Fruit fly (Drosophila melanogaster) whole organism, embryonic: ENCODE measurements around the gene Lim3.

Experiments
- Abd-B ChIP-seq: fragments of 200-800 bp; sonication (Bioruptor generic); optimal IDR thresholded peaks from 2 replicates; lab custom pipeline; 2018; ENCODE audit warnings: missing biosample characterization, mild to moderate bottlenecking, missing genetic modification characterization, moderate library complexity
- Antp ChIP-seq: fragments of 200-800 bp; sonication (Bioruptor generic); optimal IDR thresholded peaks from 3 replicates; lab custom pipeline; 2016; ENCODE audit warnings: missing biosample characterization, missing genetic modification characterization
- BEAF-32 ChIP-seq: fragments of 200-800 bp; sonication (Bioruptor generic); optimal IDR thresholded peaks from 3 replicates; lab custom pipeline; 2017; ENCODE audit warnings: missing biosample characterization, missing genetic modification characterization, mild to moderate bottlenecking, moderate library complexity, missing genetic modification reagents
- Blimp-1 ChIP-seq: fragments of 200-800 bp; sonication (Bioruptor generic); optimal IDR thresholded peaks from 3 replicates; lab custom pipeline; 2018; ENCODE audit warnings: missing biosample characterization, missing genetic modification characterization, mild to moderate bottlenecking, moderate library complexity, missing genetic modification reagents
- CG11398 ChIP-seq: fragments of 200-800 bp; sonication (Bioruptor generic); optimal IDR thresholded peaks from 2 replicates; lab custom pipeline; 2016; ENCODE audit warnings: missing biosample characterization, missing genetic modification characterization
- CG11696 ChIP-seq: fragments of 200-800 bp; sonication (Bioruptor generic); IDR thresholded peaks from 2 replicates; pipeline ENCODE4 v1.3.6; 2022; ENCODE audit warnings: missing biosample characterization, missing genetic modification characterization
- CG12299 ChIP-seq: fragments of 200-800 bp; sonication (Bioruptor generic); optimal IDR thresholded peaks from 2 replicates; lab custom pipeline; 2018; ENCODE audit warnings: missing biosample characterization, mild to moderate bottlenecking, missing genetic modification characterization
- CG12659 ChIP-seq: fragments of 200-800 bp; sonication (Bioruptor generic); optimal IDR thresholded peaks from 3 replicates; lab custom pipeline; 2017; ENCODE audit warnings: mild to moderate bottlenecking, missing biosample characterization, missing genetic modification reagents, missing genetic modification characterization
- CG15011 ChIP-seq: fragments of 200-800 bp; sonication (Bioruptor generic); optimal IDR thresholded peaks from 3 replicates; lab custom pipeline; 2018; ENCODE audit warnings: missing biosample characterization, mild to moderate bottlenecking, missing genetic modification characterization
- CG15514 ChIP-seq: fragments of 200-800 bp; sonication (Bioruptor generic); optimal IDR thresholded peaks from 3 replicates; lab custom pipeline; 2017; ENCODE audit warnings: missing biosample characterization, missing genetic modification characterization, mild to moderate bottlenecking, moderate library complexity, missing genetic modification reagents
- CG16813 ChIP-seq: fragments of 200-800 bp; sonication (Bioruptor generic); IDR thresholded peaks from 3 replicates; pipeline ENCODE4 v1.3.6; 2022; ENCODE audit warnings: missing biosample characterization, missing genetic modification characterization; ENCODE audit not compliant: partially characterized antibody
- CG17361 ChIP-seq: fragments of 200-800 bp; sonication (Bioruptor generic); IDR thresholded peaks from 3 replicates; pipeline ENCODE4 v1.3.6; 2022; ENCODE audit warnings: missing biosample characterization, missing genetic modification characterization
- CG17568 ChIP-seq: fragments of 200-800 bp; sonication (Bioruptor generic); optimal IDR thresholded peaks from 2 replicates; lab custom pipeline; 2018; ENCODE audit warnings: missing biosample characterization, mild to moderate bottlenecking, missing genetic modification characterization, moderate library complexity
- CG18262 ChIP-seq: fragments of 200-800 bp; optimal IDR thresholded peaks from 3 replicates; lab custom pipeline; 2019; ENCODE audit warnings: missing biosample characterization, mild to moderate bottlenecking, missing genetic modification characterization, moderate library complexity
- CG32767 ChIP-seq: fragments of 200-800 bp; sonication (Bioruptor generic); IDR thresholded peaks from 2 replicates; pipeline ENCODE4 v1.3.6; 2022; ENCODE audit warnings: missing biosample characterization, missing genetic modification characterization
- CG3995 ChIP-seq: fragments of 200-800 bp; sonication (Bioruptor generic); optimal IDR thresholded peaks from 3 replicates; lab custom pipeline; 2016; ENCODE audit warnings: missing biosample characterization, missing genetic modification characterization
- CG43689 ChIP-seq: fragments of 200-800 bp; sonication (Bioruptor generic); IDR thresholded peaks from 2 replicates; pipeline ENCODE4 v1.3.6; 2022; ENCODE audit warnings: missing biosample characterization, missing genetic modification characterization
- CG4730 ChIP-seq: fragments of 200-800 bp; sonication (Bioruptor generic); IDR thresholded peaks from 2 replicates; pipeline ENCODE4 v1.3.6; 2022; ENCODE audit warnings: missing biosample characterization, missing genetic modification characterization
- CG6765 ChIP-seq: fragments of 200-800 bp; sonication (Bioruptor generic); optimal IDR thresholded peaks from 3 replicates; lab custom pipeline; 2017; ENCODE audit warnings: missing biosample characterization, mild to moderate bottlenecking, missing genetic modification characterization
- CG6791 ChIP-seq: fragments of 200-800 bp; sonication (Bioruptor generic); IDR thresholded peaks from 3 replicates; pipeline ENCODE4 v1.3.6; 2022; ENCODE audit warnings: missing biosample characterization, missing genetic modification characterization; ENCODE audit not compliant: partially characterized antibody
- CG8359 ChIP-seq: fragments of 200-800 bp; sonication (Bioruptor generic); optimal IDR thresholded peaks from 2 replicates; lab custom pipeline; 2017; ENCODE audit warnings: missing biosample characterization, mild to moderate bottlenecking, missing genetic modification characterization, borderline replicate concordance
- Drgx ChIP-seq: fragments of 200-800 bp; sonication (Bioruptor generic); IDR thresholded peaks from 2 replicates; pipeline ENCODE4 v1.3.6; 2022; ENCODE audit warnings: missing biosample characterization, missing genetic modification characterization
- H2.0 ChIP-seq: fragments of 200-800 bp; sonication (Bioruptor generic); IDR thresholded peaks from 2 replicates; pipeline ENCODE4 v1.3.6; 2022; ENCODE audit warnings: missing biosample characterization, missing genetic modification characterization
- Kr ChIP-seq: fragments of 200-800 bp; sonication (Bioruptor generic); optimal IDR thresholded peaks from 2 replicates; lab custom pipeline; 2017; ENCODE audit warnings: missing biosample characterization, mild to moderate bottlenecking, missing genetic modification characterization
- MBD-R2 ChIP-seq: fragments of 200-800 bp; sonication (Bioruptor generic); IDR thresholded peaks from 2 replicates; pipeline ENCODE4 v1.3.6; 2022; ENCODE audit warnings: missing biosample characterization, missing genetic modification characterization
- Med ChIP-seq: fragments of 200-800 bp; sonication (Bioruptor generic); peaks from one replicate; lab custom pipeline; 2016; ENCODE audit warnings: missing biosample characterization, missing genetic modification characterization, mild to moderate bottlenecking, inconsistent platforms, moderate library complexity
- NfI ChIP-seq: fragments of 200-800 bp; sonication (Bioruptor generic); optimal IDR thresholded peaks from 3 replicates; lab custom pipeline; 2018; ENCODE audit warnings: missing biosample characterization, mild to moderate bottlenecking, missing genetic modification characterization, moderate library complexity
- Rfx ChIP-seq: fragments of 200-800 bp; sonication (Bioruptor generic); IDR thresholded peaks from 2 replicates; pipeline ENCODE4 v1.3.6; 2022; ENCODE audit warnings: missing biosample characterization, missing genetic modification characterization
- Side ChIP-seq: fragments of 200-800 bp; sonication (Bioruptor generic); optimal IDR thresholded peaks from 2 replicates; lab custom pipeline; 2016; ENCODE audit warnings: missing biosample characterization, missing genetic modification characterization
- Ssrp ChIP-seq: fragments of 200-800 bp; sonication (Bioruptor generic); optimal IDR thresholded peaks from 2 replicates; lab custom pipeline; 2018; ENCODE audit warnings: missing biosample characterization, mild to moderate bottlenecking, missing genetic modification characterization, moderate library complexity
- ato ChIP-seq: fragments of 200-800 bp; sonication (Bioruptor generic); IDR thresholded peaks from 2 replicates; pipeline ENCODE4 v1.3.6; 2022; ENCODE audit warnings: missing biosample characterization, missing genetic modification characterization; ENCODE audit not compliant: partially characterized antibody
- bab2 ChIP-seq: fragments of 200-800 bp; sonication (Bioruptor generic); optimal IDR thresholded peaks from 2 replicates; lab custom pipeline; 2016; ENCODE audit warnings: missing biosample characterization, missing genetic modification characterization
- ci ChIP-seq: fragments of 200-800 bp; sonication (Bioruptor generic); IDR thresholded peaks from 3 replicates; pipeline ENCODE4 v1.3.6; 2022; ENCODE audit warnings: missing biosample characterization, missing genetic modification characterization
- cwo ChIP-seq: fragments of 200-800 bp; sonication (Bioruptor generic); optimal IDR thresholded peaks from 3 replicates; lab custom pipeline; 2017; ENCODE audit warnings: missing biosample characterization, missing genetic modification characterization, mild to moderate bottlenecking, moderate library complexity, missing genetic modification reagents
- dmrt11E ChIP-seq: fragments of 200-800 bp; sonication (Bioruptor generic); optimal IDR thresholded peaks from 3 replicates; lab custom pipeline; 2018; ENCODE audit warnings: missing biosample characterization, mild to moderate bottlenecking, missing genetic modification characterization, moderate library complexity
- dmrt99B ChIP-seq: fragments of 200-800 bp; sonication (Bioruptor generic); optimal IDR thresholded peaks from 2 replicates; lab custom pipeline; 2018; ENCODE audit warnings: missing biosample characterization, mild to moderate bottlenecking, missing genetic modification characterization, moderate library complexity
- fd102C ChIP-seq: fragments of 200-800 bp; sonication (Bioruptor generic); optimal IDR thresholded peaks from 2 replicates; lab custom pipeline; 2018; ENCODE audit warnings: missing biosample characterization, mild to moderate bottlenecking, missing genetic modification characterization, moderate library complexity
- h ChIP-seq: fragments of >200 bp; optimal IDR thresholded peaks from 2 replicates; lab custom pipeline; 2017
- hth ChIP-seq: fragments of >200 bp; optimal IDR thresholded peaks from 2 replicates; lab custom pipeline; 2017; ENCODE audit warnings: inconsistent platforms
- insv ChIP-seq, 2 experiments: fragments of 200-800 bp; sonication (Bioruptor generic); optimal IDR thresholded peaks; 3 replicates each; lab custom pipeline; 2016 to 2018; ENCODE audit warnings: missing biosample characterization in 2 of 2, missing genetic modification characterization in 2 of 2
- inv ChIP-seq: fragments of 200-800 bp; sonication (Bioruptor generic); IDR thresholded peaks from 2 replicates; pipeline ENCODE4 v1.3.6; 2022; ENCODE audit warnings: missing biosample characterization, missing genetic modification characterization; ENCODE audit not compliant: partially characterized antibody
- lilli ChIP-seq: fragments of 200-800 bp; sonication (Bioruptor generic); optimal IDR thresholded peaks from 3 replicates; lab custom pipeline; 2016; ENCODE audit warnings: missing biosample characterization, missing genetic modification characterization
- otp ChIP-seq: fragments of 200-800 bp; sonication (Bioruptor generic); IDR thresholded peaks from 3 replicates; pipeline ENCODE4, ENCODE4 v1.3.6; 2022; ENCODE audit warnings: missing biosample characterization, missing genetic modification characterization
- pfk ChIP-seq: fragments of 200-800 bp; sonication (Bioruptor generic); optimal IDR thresholded peaks from 2 replicates; lab custom pipeline; 2018; ENCODE audit warnings: missing biosample characterization, mild to moderate bottlenecking, missing genetic modification characterization, moderate library complexity
- pita ChIP-seq: fragments of 200-800 bp; sonication (Bioruptor generic); optimal IDR thresholded peaks from 2 replicates; lab custom pipeline; 2017; ENCODE audit warnings: missing biosample characterization, mild to moderate bottlenecking, missing genetic modification characterization
- pros ChIP-seq: fragments of 200-800 bp; sonication (Bioruptor generic); optimal IDR thresholded peaks from 3 replicates; lab custom pipeline; 2019; ENCODE audit warnings: missing biosample characterization, mild to moderate bottlenecking, missing genetic modification characterization, moderate library complexity
- row ChIP-seq: fragments of 200-800 bp; sonication (Bioruptor generic); IDR thresholded peaks from 3 replicates; pipeline ENCODE4 v1.3.6; 2022; ENCODE audit warnings: missing biosample characterization, missing genetic modification characterization
- seq ChIP-seq: fragments of 200-800 bp; sonication (Bioruptor generic); IDR thresholded peaks from 2 replicates; pipeline ENCODE4 v1.3.6; 2022; ENCODE audit warnings: missing biosample characterization, missing genetic modification characterization
- slbo ChIP-seq: fragments of 200-800 bp; sonication (Bioruptor generic); IDR thresholded peaks from 2 replicates; pipeline ENCODE4 v1.3.6; 2022; ENCODE audit warnings: missing biosample characterization, missing genetic modification characterization
- trem ChIP-seq: fragments of 200-800 bp; optimal IDR thresholded peaks from 3 replicates; lab custom pipeline; 2019; ENCODE audit warnings: missing biosample characterization, mild to moderate bottlenecking, missing genetic modification characterization, moderate library complexity
- zfh1 ChIP-seq: fragments of 200-800 bp; sonication (Bioruptor generic); IDR thresholded peaks from 3 replicates; pipeline ENCODE4 v1.3.6; 2022; ENCODE audit warnings: missing biosample characterization, missing genetic modification characterization

Gene Lim3

DNA sequence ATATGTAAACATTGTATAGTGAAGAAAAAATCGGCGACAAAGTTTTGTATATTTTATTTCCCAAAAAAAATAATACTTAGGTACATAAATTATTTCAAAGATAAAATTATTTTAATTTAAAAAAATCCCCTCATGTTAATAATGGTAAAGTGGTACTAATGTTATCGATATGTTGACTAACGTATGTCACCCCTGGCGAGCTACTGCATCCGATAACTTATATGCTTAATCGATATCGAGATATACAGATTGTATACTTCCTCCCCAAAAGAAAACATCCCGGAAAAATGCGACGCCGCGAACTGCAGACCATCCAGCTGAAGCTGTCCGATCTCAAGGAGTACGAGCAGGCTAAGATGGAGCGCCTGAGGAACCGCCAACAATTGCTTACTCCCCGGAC, 43.5 kb downstream of the Lim3 start, which contains the start of gene CG17343 (continued):
- TF ChIP-seq hth (lab: Kevin White, UChicago) (no peak), NfI (GFP tag; lab: Kevin White, UChicago) (no peak), CG12299 (tag; lab: Kevin White, UChicago) (no peak), dmrt99B (tag; lab: Kevin White, UChicago) (no peak), CG32767 (GFP tag; lab: Robert Waterston, UW) (no peak), CG17361 (GFP tag; lab: Robert Waterston, UW) (no peak), lilli (GFP tag; lab: Kevin White, UChicago) (no peak), CG15011 (GFP tag; lab: Kevin White, UChicago) (no peak), h (lab: Kevin White, UChicago) (no peak), CG11696 (GFP tag; lab: Robert Waterston, UW) (no peak), dmrt11E (no peak), CG43689 (no peak), CG4730 (no peak), CG12659 (peak; percentile 41), Kr (GFP tag; lab: Kevin White, UChicago) (no peak), Blimp-1 (GFP tag; lab: Kevin White, UChicago) (no peak), pfk (GFP tag; lab: Kevin White, UChicago) (no peak), BEAF-32 (GFP tag; lab: Kevin White, UChicago) (peak; percentile 68), CG8359 (GFP tag; lab: Kevin White, UChicago) (no peak), Ssrp (tag; lab: Kevin White, UChicago) (no peak), trem (tag; lab: Kevin White, UChicago) (peak; percentile 46), CG15514 (peak; percentile 13), Antp (GFP tag; lab: Kevin White, UChicago) (no peak), CG3995 (GFP tag; lab: Kevin White, UChicago) (no peak), CG17568 (no peak), insv (GFP tag; optimal IDR thresholded peaks at IDR 0.05; lab: Kevin White, UChicago) (no peak), inv (GFP tag; lab: Robert Waterston, UW) (peak; percentile 81), zfh1 (GFP tag; lab: Robert Waterston, UW) (no peak), CG16813 (GFP tag; lab: Robert Waterston, UW) (peak; percentile 87), cwo (GFP tag; lab: Kevin White, UChicago) (no peak), CG6765 (GFP tag; lab: Kevin White, UChicago) (no peak), bab2 (no peak), pros (no peak), Med (GFP tag; lab: Kevin White, UChicago) (peak; percentile 40), CG11398 (GFP tag; lab: Kevin White, UChicago) (no peak), otp (no peak), pita (GFP tag; lab: Kevin White, UChicago) (no peak), Rfx (GFP tag; lab: Robert Waterston, UW) (no peak), MBD-R2 (GFP tag; lab: Robert Waterston, UW) (peak; percentile 86), ci (peak; percentile 21; the same call in 1 of the 3 replicates), slbo (no peak), seq (no peak), ato (peak; percentile 98), Abd-B (no peak), Side (GFP tag; lab: Kevin White, UChicago) (no peak), H2.0 (no peak), CG18262 (tag; lab: Kevin White, UChicago) (no peak), CG6791 (GFP tag; lab: Robert Waterston, UW) (peak; percentile 98), Drgx (GFP tag; lab: Robert Waterston, UW) (no peak), row (GFP tag; lab: Robert Waterston, UW) (peak; percentile 46; the same call in 2 of the 3 replicates), fd102C (no peak)
